Fruit fly (Drosophila melanogaster) whole organism, embryonic: Measurements from ENCODE around the gene enc.
A peak's percentile ranks its signal among the peaks of the same experiment; 100 is the strongest.

Experiments used
- Atf-2 ChIP-seq: fragments of 200-800 bp; sonication (Bioruptor generic); optimal IDR thresholded peaks from 2 replicates; lab custom pipeline; 2016; ENCODE audit warnings: missing biosample characterization, missing genetic modification characterization
- CG10979 ChIP-seq: fragments of 200-800 bp; sonication (Bioruptor generic); optimal IDR thresholded peaks from 2 replicates; lab custom pipeline; 2018; ENCODE audit warnings: missing biosample characterization, mild to moderate bottlenecking, missing genetic modification characterization, moderate library complexity
- CG11093 ChIP-seq: fragments of 200-800 bp; sonication (Bioruptor generic); IDR thresholded peaks from 3 replicates; pipeline ENCODE4 v1.3.6; 2022; ENCODE audit warnings: missing biosample characterization, missing genetic modification characterization
- CG11504 ChIP-seq: fragments of 200-800 bp; sonication (Bioruptor generic); optimal IDR thresholded peaks from 3 replicates; lab custom pipeline; 2019; ENCODE audit warnings: missing biosample characterization, mild to moderate bottlenecking, missing genetic modification characterization, moderate library complexity
- CG13775 ChIP-seq: fragments of 200-800 bp; sonication (Bioruptor generic); optimal IDR thresholded peaks from 3 replicates; lab custom pipeline; 2017; ENCODE audit warnings: missing biosample characterization, mild to moderate bottlenecking, missing genetic modification characterization
- CG13894 ChIP-seq: fragments of 200-800 bp; sonication (Bioruptor generic); optimal IDR thresholded peaks from 3 replicates; lab custom pipeline; 2018; ENCODE audit warnings: missing biosample characterization, mild to moderate bottlenecking, missing genetic modification characterization, moderate library complexity
- CG14710 ChIP-seq: fragments of 200-800 bp; sonication (Bioruptor generic); optimal IDR thresholded peaks from 3 replicates; lab custom pipeline; 2019; ENCODE audit warnings: missing biosample characterization, mild to moderate bottlenecking, missing genetic modification characterization, moderate library complexity
- CG1603 ChIP-seq: fragments of 200-800 bp; sonication (Bioruptor generic); optimal IDR thresholded peaks from 2 replicates; lab custom pipeline; 2019; ENCODE audit warnings: missing biosample characterization, mild to moderate bottlenecking, missing genetic modification characterization, moderate library complexity
- CG1647 ChIP-seq: fragments of 200-800 bp; sonication (Bioruptor generic); optimal IDR thresholded peaks from 3 replicates; lab custom pipeline; 2016; ENCODE audit warnings: missing biosample characterization, missing genetic modification characterization
- CG17829 ChIP-seq: fragments of 200-800 bp; optimal IDR thresholded peaks from 2 replicates; lab custom pipeline; 2019; ENCODE audit warnings: missing biosample characterization, mild to moderate bottlenecking, missing genetic modification characterization, moderate library complexity
- CG18262 ChIP-seq: fragments of 200-800 bp; optimal IDR thresholded peaks from 3 replicates; lab custom pipeline; 2019; ENCODE audit warnings: missing biosample characterization, mild to moderate bottlenecking, missing genetic modification characterization, moderate library complexity
- CG2875 ChIP-seq: fragments of 200-800 bp; sonication (Bioruptor generic); optimal IDR thresholded peaks from 2 replicates; lab custom pipeline; 2017; ENCODE audit warnings: missing biosample characterization, mild to moderate bottlenecking, missing genetic modification characterization, missing genetic modification reagents
- CG30020 ChIP-seq: fragments of 200-800 bp; optimal IDR thresholded peaks from 2 replicates; lab custom pipeline; 2019; ENCODE audit warnings: missing biosample characterization, mild to moderate bottlenecking, missing genetic modification characterization, moderate library complexity
- CG31224 ChIP-seq: fragments of 200-800 bp; sonication (Bioruptor generic); IDR thresholded peaks from 2 replicates; pipeline ENCODE4 v1.3.6; 2022; ENCODE audit warnings: missing biosample characterization, missing genetic modification characterization
- CG4707 ChIP-seq: fragments of 200-800 bp; sonication (Bioruptor generic); optimal IDR thresholded peaks from 2 replicates; lab custom pipeline; 2018; ENCODE audit warnings: missing biosample characterization, mild to moderate bottlenecking, missing genetic modification characterization, moderate library complexity
- CG5245 ChIP-seq: fragments of 200-800 bp; sonication (Bioruptor generic); optimal IDR thresholded peaks from 3 replicates; lab custom pipeline; 2016; ENCODE audit warnings: missing biosample characterization, missing genetic modification characterization
- CG6254 ChIP-seq: fragments of 200-800 bp; sonication (Bioruptor generic); optimal IDR thresholded peaks from 3 replicates; lab custom pipeline; 2017; ENCODE audit warnings: mild to moderate bottlenecking, missing biosample characterization, missing genetic modification reagents, missing genetic modification characterization
- CG6654 ChIP-seq: fragments of 200-800 bp; sonication (Bioruptor generic); optimal IDR thresholded peaks from 2 replicates; lab custom pipeline; 2017; ENCODE audit warnings: missing biosample characterization, mild to moderate bottlenecking, missing genetic modification characterization
- CG8388 ChIP-seq: fragments of 200-800 bp; sonication (Bioruptor generic); optimal IDR thresholded peaks from 2 replicates; lab custom pipeline; 2019; ENCODE audit warnings: missing biosample characterization, mild to moderate bottlenecking, missing genetic modification characterization, moderate library complexity
- CG9215 ChIP-seq: fragments of 200-800 bp; sonication (Bioruptor generic); IDR thresholded peaks from 2 replicates; pipeline ENCODE4 v1.3.6; 2022; ENCODE audit warnings: missing biosample characterization, missing genetic modification characterization
- CG9437 ChIP-seq: fragments of 200-800 bp; sonication (Bioruptor generic); optimal IDR thresholded peaks from 2 replicates; lab custom pipeline; 2018; ENCODE audit warnings: missing biosample characterization, mild to moderate bottlenecking, missing genetic modification characterization
- Chrac-16 ChIP-seq: fragments of 200-800 bp; sonication (Bioruptor generic); optimal IDR thresholded peaks from 3 replicates; lab custom pipeline; 2016; ENCODE audit warnings: missing biosample characterization, missing genetic modification characterization
- Drgx ChIP-seq: fragments of 200-800 bp; sonication (Bioruptor generic); IDR thresholded peaks from 2 replicates; pipeline ENCODE4 v1.3.6; 2022; ENCODE audit warnings: missing biosample characterization, missing genetic modification characterization
- H15 ChIP-seq: fragments of 200-800 bp; sonication (Bioruptor generic); IDR thresholded peaks from 3 replicates; pipeline ENCODE4 v1.3.6; 2022; ENCODE audit warnings: missing biosample characterization, missing genetic modification characterization
- Med ChIP-seq: fragments of 200-800 bp; sonication (Bioruptor generic); peaks from one replicate; lab custom pipeline; 2016; ENCODE audit warnings: missing biosample characterization, missing genetic modification characterization, mild to moderate bottlenecking, inconsistent platforms, moderate library complexity
- NC2β ChIP-seq: fragments of 200-800 bp; sonication (Bioruptor generic); optimal IDR thresholded peaks from 2 replicates; lab custom pipeline; 2016; ENCODE audit warnings: missing biosample characterization, missing genetic modification characterization
- Ravus ChIP-seq: fragments of 200-800 bp; sonication (Bioruptor generic); IDR thresholded peaks from 2 replicates; pipeline ENCODE4 v1.3.6; 2022; ENCODE audit warnings: missing biosample characterization, missing genetic modification characterization
- Six4 ChIP-seq: fragments of 200-800 bp; sonication (Bioruptor generic); optimal IDR thresholded peaks from 2 replicates; lab custom pipeline; 2016; ENCODE audit warnings: missing biosample characterization, missing genetic modification characterization
- Xbp1 ChIP-seq: fragments of 200-800 bp; sonication (Bioruptor generic); optimal IDR thresholded peaks from 3 replicates; lab custom pipeline; 2016; ENCODE audit warnings: missing biosample characterization, mild to moderate bottlenecking, missing genetic modification characterization
- ase ChIP-seq: fragments of 200-800 bp; sonication (Bioruptor generic); IDR thresholded peaks from 3 replicates; pipeline ENCODE4 v1.3.6; 2022; ENCODE audit warnings: missing biosample characterization, missing genetic modification characterization
- caup ChIP-seq: fragments of 200-800 bp; sonication (Bioruptor generic); optimal IDR thresholded peaks from 3 replicates; lab custom pipeline; 2017; ENCODE audit warnings: missing biosample characterization, mild to moderate bottlenecking, missing genetic modification characterization, moderate library complexity; ENCODE audit not compliant: severe bottlenecking
- cg ChIP-seq: fragments of 200-800 bp; sonication (Bioruptor generic); optimal IDR thresholded peaks from 3 replicates; lab custom pipeline; 2019; ENCODE audit warnings: missing biosample characterization, mild to moderate bottlenecking, missing genetic modification characterization, moderate library complexity
- chif ChIP-seq, 2 experiments: fragments of 200-800 bp; sonication (Bioruptor generic); optimal IDR thresholded peaks; 3 replicates each; lab custom pipeline; 2016; ENCODE audit warnings: missing biosample characterization in 2 of 2, missing genetic modification characterization in 2 of 2
- ci ChIP-seq: fragments of 200-800 bp; sonication (Bioruptor generic); IDR thresholded peaks from 3 replicates; pipeline ENCODE4 v1.3.6; 2022; ENCODE audit warnings: missing biosample characterization, missing genetic modification characterization
- danr ChIP-seq: fragments of 200-800 bp; sonication (Bioruptor generic); IDR thresholded peaks from 2 replicates; pipeline ENCODE4 v1.3.6; 2022; ENCODE audit warnings: missing biosample characterization, missing genetic modification characterization
- fd64A ChIP-seq: fragments of 200-800 bp; sonication (Bioruptor generic); optimal IDR thresholded peaks from 3 replicates; lab custom pipeline; 2018; ENCODE audit warnings: missing biosample characterization, mild to moderate bottlenecking, missing genetic modification characterization
- gem ChIP-seq: fragments of 200-800 bp; sonication (Bioruptor generic); optimal IDR thresholded peaks from 2 replicates; lab custom pipeline; 2019; ENCODE audit warnings: missing biosample characterization, mild to moderate bottlenecking, missing genetic modification characterization, moderate library complexity
- gsb-n ChIP-seq: fragments of 200-800 bp; sonication (Bioruptor generic); optimal IDR thresholded peaks from 3 replicates; lab custom pipeline; 2018; ENCODE audit warnings: missing biosample characterization, mild to moderate bottlenecking, missing genetic modification characterization
- jumu ChIP-seq: fragments of 200-800 bp; sonication (Bioruptor generic); optimal IDR thresholded peaks from 3 replicates; lab custom pipeline; 2016; ENCODE audit warnings: missing biosample characterization, missing genetic modification characterization
- lilli ChIP-seq: fragments of 200-800 bp; sonication (Bioruptor generic); optimal IDR thresholded peaks from 3 replicates; lab custom pipeline; 2016; ENCODE audit warnings: missing biosample characterization, missing genetic modification characterization
- pan ChIP-seq, 4 experiments: fragments of >200 bp in 3 of 4; fragments of 200-800 bp in 1 of 4; sonication (Bioruptor generic) in 1 of 4; optimal IDR thresholded peaks in 3 of 4; IDR thresholded peaks in 1 of 4; 2 replicates each; pipeline versions ENCODE4 v1.3.6 to Lab custom; 2017 to 2022; ENCODE audit warnings: missing biosample characterization in 2 of 4, missing genetic modification characterization in 2 of 4, mixed read lengths in 1 of 4
- prd ChIP-seq, 3 experiments: fragments of >200 bp in 2 of 3; fragments of 200-800 bp in 1 of 3; sonication (Bioruptor generic) in 1 of 3; optimal IDR thresholded peaks in 2 of 3; IDR thresholded peaks in 1 of 3; 2 replicates in 2 of 3; 3 replicates in 1 of 3; pipeline versions ENCODE4 v1.3.6 to Lab custom; 2017 to 2022; ENCODE audit warnings: missing biosample characterization in 1 of 3, missing genetic modification characterization in 1 of 3
- pum ChIP-seq: fragments of 200-800 bp; sonication (Bioruptor generic); optimal IDR thresholded peaks from 2 replicates; lab custom pipeline; 2016; ENCODE audit warnings: missing biosample characterization, missing genetic modification characterization
- sc ChIP-seq, 3 experiments: fragments of >200 bp in 2 of 3; fragments of 200-800 bp in 1 of 3; sonication (Bioruptor generic) in 1 of 3; optimal IDR thresholded peaks; 2 replicates in 2 of 3; 3 replicates in 1 of 3; lab custom pipeline; 2017; ENCODE audit warnings: mild to moderate bottlenecking in 1 of 3, missing biosample characterization in 1 of 3, missing genetic modification characterization in 1 of 3, missing genetic modification reagents in 1 of 3
- sens ChIP-seq: fragments of 200-800 bp; sonication (Bioruptor generic); peaks from one replicate; lab custom pipeline; 2016; ENCODE audit warnings: missing biosample characterization, missing genetic modification characterization
- so ChIP-seq: fragments of 200-800 bp; sonication (Bioruptor generic); IDR thresholded peaks from 3 replicates; pipeline ENCODE4 v1.3.6; 2022; ENCODE audit warnings: missing biosample characterization, missing genetic modification characterization
- unpg ChIP-seq: fragments of 200-800 bp; sonication (Bioruptor generic); optimal IDR thresholded peaks from 3 replicates; lab custom pipeline; 2018; ENCODE audit warnings: missing biosample characterization, mild to moderate bottlenecking, missing genetic modification characterization, moderate library complexity
- vfl ChIP-seq: fragments of 200-800 bp; sonication (Bioruptor generic); optimal IDR thresholded peaks from 2 replicates; lab custom pipeline; 2016; ENCODE audit warnings: missing biosample characterization, missing genetic modification characterization
- wek ChIP-seq: fragments of 200-800 bp; sonication (Bioruptor generic); optimal IDR thresholded peaks from 3 replicates; lab custom pipeline; 2018; ENCODE audit warnings: missing biosample characterization, mild to moderate bottlenecking, missing genetic modification characterization, moderate library complexity

The enc gene

dm6 chr3L:3851847-3852246, 33.4 kb downstream of the enc start (continued):
- peak; percentile 68 for TF ChIP-seq CG18262
- TF ChIP-seq lilli (GFP tag; lab: Kevin White, UChicago) = peak; percentile 37
- TF ChIP-seq vfl (GFP tag; lab: Kevin White, UChicago) = no peak
- no peak for TF ChIP-seq pan (optimal IDR thresholded peaks at IDR 0.05; lab: Kevin White, UChicago)
- TF ChIP-seq pan (GFP tag; optimal IDR thresholded peaks at IDR 0.05 in 1 of 2, IDR thresholded peaks at IDR 0.05 in 1 of 2) = peak in 1 of 2 experiments; percentile 40
- TF ChIP-seq CG4707 = no peak
- peak; percentile 0 for TF ChIP-seq CG6654 (GFP tag; lab: Kevin White, UChicago)
- TF ChIP-seq CG9437 (GFP tag; lab: Kevin White, UChicago) = no peak
- peak; percentile 2 for TF ChIP-seq CG1647
- no peak for TF ChIP-seq danr (GFP tag; lab: Robert Waterston, UW)
- peak; percentile 11 for TF ChIP-seq jumu (GFP tag; lab: Kevin White, UChicago)
- TF ChIP-seq wek (GFP tag; lab: Kevin White, UChicago) = no peak
- peak; percentile 9 for TF ChIP-seq CG2875 (GFP tag; lab: Kevin White, UChicago)
- TF ChIP-seq CG1603 (tag; lab: Kevin White, UChicago) = peak; percentile 70
- TF ChIP-seq sc (optimal IDR thresholded peaks at IDR 0.05; lab: Kevin White, UChicago) = no peak
- TF ChIP-seq sc (GFP tag; optimal IDR thresholded peaks at IDR 0.05; lab: Kevin White, UChicago) = peak; percentile 1
- TF ChIP-seq Ravus (GFP tag; lab: Robert Waterston, UW) = no peak
- peak; percentile 64 for TF ChIP-seq CG10979 (tag; lab: Kevin White, UChicago)
- TF ChIP-seq CG11504 (tag; lab: Kevin White, UChicago) = peak; percentile 45
- no peak for TF ChIP-seq Drgx
- TF ChIP-seq CG14710 (tag; lab: Kevin White, UChicago) = peak; percentile 40
- no peak for TF ChIP-seq ase (GFP tag; lab: Robert Waterston, UW)
- TF ChIP-seq Xbp1 (GFP tag; lab: Kevin White, UChicago) = peak; percentile 45
- TF ChIP-seq prd (optimal IDR thresholded peaks at IDR 0.05; lab: Kevin White, UChicago) = no peak
- TF ChIP-seq prd (GFP tag; IDR thresholded peaks at IDR 0.05; lab: Robert Waterston, UW) = peak; percentile 34; the same call in 1 of the 3 replicates
- TF ChIP-seq CG31224 (GFP tag; lab: Robert Waterston, UW) = no peak
- TF ChIP-seq CG5245 (GFP tag; lab: Kevin White, UChicago) = peak; percentile 18
- peak; percentile 50 for TF ChIP-seq CG13894 (tag; lab: Kevin White, UChicago)
- TF ChIP-seq fd64A (GFP tag; lab: Kevin White, UChicago) = no peak
- TF ChIP-seq Atf-2 = peak; percentile 0
- peak; percentile 42 for TF ChIP-seq CG6254
- no peak for TF ChIP-seq cg (GFP tag; lab: Kevin White, UChicago)
- no peak for TF ChIP-seq caup (GFP tag; lab: Kevin White, UChicago)
- TF ChIP-seq H15 (GFP tag; lab: Robert Waterston, UW) = no peak
- peak; percentile 68 for TF ChIP-seq gem
- no peak for TF ChIP-seq CG30020 (tag; lab: Kevin White, UChicago)
- TF ChIP-seq gsb-n (tag; lab: Kevin White, UChicago) = peak; percentile 48
- TF ChIP-seq unpg (GFP tag; lab: Kevin White, UChicago) = peak; percentile 51
- TF ChIP-seq chif (GFP tag; optimal IDR thresholded peaks at IDR 0.05; lab: Kevin White, UChicago) = peak in 1 of 2 experiments; percentile 45
- TF ChIP-seq CG9215 = no peak
- TF ChIP-seq CG17829 (tag; lab: Kevin White, UChicago) = peak; percentile 44
- TF ChIP-seq so (GFP tag; lab: Robert Waterston, UW) = 0 out of 3 replicates have a peak, but pooled peaks have one; percentile 14
- peak; percentile 2 for TF ChIP-seq pum
- TF ChIP-seq CG11093 (GFP tag; lab: Robert Waterston, UW) = 0 out of 3 replicates have a peak, but pooled peaks have one; percentile 26
- TF ChIP-seq ci (GFP tag; lab: Robert Waterston, UW) = peak; percentile 47; the same call in 1 of the 3 replicates
- peak; percentile 25 for TF ChIP-seq CG8388 (GFP tag; lab: Kevin White, UChicago)
- peak; percentile 87 for TF ChIP-seq Med (GFP tag; lab: Kevin White, UChicago)
- TF ChIP-seq Chrac-16 = peak; percentile 4
- TF ChIP-seq Six4 = peak; percentile 44
- peak; percentile 83 for TF ChIP-seq sens (GFP tag; lab: Kevin White, UChicago)
- peak; percentile 13 for TF ChIP-seq NC2β
- peak; percentile 10 for TF ChIP-seq CG13775 (GFP tag; lab: Kevin White, UChicago)
